Fruit fly (Drosophila melanogaster) whole organism, prepupa: ENCODE data around the gene Tap42.

Experiments
- CG1621 ChIP-seq: fragments of 200-800 bp; sonication (Bioruptor generic); optimal IDR thresholded peaks from 3 replicates; lab custom pipeline; 2018; ENCODE audit warnings: missing biosample characterization, mild to moderate bottlenecking, missing genetic modification characterization
- CG32006 ChIP-seq: fragments of 200-800 bp; sonication (Bioruptor generic); optimal IDR thresholded peaks from 3 replicates; lab custom pipeline; 2017; ENCODE audit warnings: missing biosample characterization, mild to moderate bottlenecking, missing genetic modification characterization
- CG6854 ChIP-seq: fragments of 200-800 bp; sonication (Bioruptor generic); optimal IDR thresholded peaks from 2 replicates; lab custom pipeline; 2017; ENCODE audit warnings: missing biosample characterization, mild to moderate bottlenecking, missing genetic modification characterization
- Eip93F ChIP-seq: fragments of 200-800 bp; sonication (Bioruptor generic); optimal IDR thresholded peaks from 2 replicates; lab custom pipeline; 2016; ENCODE audit warnings: missing biosample characterization, mild to moderate bottlenecking, missing genetic modification characterization
- Ets96B ChIP-seq: fragments of 200-800 bp; optimal IDR thresholded peaks from 2 replicates; lab custom pipeline; 2019; ENCODE audit warnings: missing biosample characterization, mild to moderate bottlenecking, missing genetic modification characterization, moderate library complexity
- Hr4 ChIP-seq: fragments of 200-800 bp; sonication (Bioruptor generic); optimal IDR thresholded peaks from 3 replicates; lab custom pipeline; 2016; ENCODE audit warnings: missing biosample characterization, missing genetic modification characterization
- cyc ChIP-seq: fragments of 200-800 bp; sonication (Bioruptor generic); optimal IDR thresholded peaks from 3 replicates; lab custom pipeline; 2016; ENCODE audit warnings: missing biosample characterization, missing genetic modification characterization
- spab ChIP-seq: fragments of 200-800 bp; sonication (Bioruptor generic); optimal IDR thresholded peaks from 2 replicates; lab custom pipeline; 2017; ENCODE audit warnings: missing biosample characterization, mild to moderate bottlenecking, missing genetic modification characterization, missing genetic modification reagents

- TF ChIP-seq Eip93F (no peak), cyc (GFP tag; lab: Kevin White, UChicago) (no peak), CG32006 (no peak), CG1621 (tag; lab: Kevin White, UChicago) (no peak), Hr4 (no peak), spab (GFP tag; lab: Kevin White, UChicago) (no peak), Ets96B (no peak), CG6854 (no peak)
These were observed 18.0 kb upstream of the Tap42 start for dm6 chr2L:13349237-13349902.
